Fruit fly (Drosophila melanogaster) whole organism, embryonic: ENCODE results near the gene CG43999.

Source experiments
- CG1024 ChIP-seq: fragments of 200-800 bp; sonication (Bioruptor generic); IDR thresholded peaks from 2 replicates; pipeline ENCODE4 v1.3.6; 2022; ENCODE audit warnings: missing biosample characterization, missing genetic modification characterization
- CG12104 ChIP-seq: fragments of 200-800 bp; sonication (Bioruptor generic); optimal IDR thresholded peaks from 3 replicates; lab custom pipeline; 2016; ENCODE audit warnings: missing biosample characterization, missing genetic modification characterization
- CG2116 ChIP-seq: fragments of 200-800 bp; sonication (Bioruptor generic); optimal IDR thresholded peaks from 3 replicates; lab custom pipeline; 2018; ENCODE audit warnings: missing biosample characterization, mild to moderate bottlenecking, missing genetic modification characterization
- HLH4C ChIP-seq: fragments of 200-800 bp; sonication (Bioruptor generic); IDR thresholded peaks from 3 replicates; pipeline ENCODE4 v1.3.6; 2022; ENCODE audit warnings: missing biosample characterization, missing genetic modification characterization; ENCODE audit not compliant: partially characterized antibody
- Tbp ChIP-seq: fragments of >200 bp; optimal IDR thresholded peaks from 2 replicates; lab custom pipeline; 2018; ENCODE audit warnings: missing biosample characterization, missing genetic modification characterization
- ci ChIP-seq: fragments of 200-800 bp; sonication (Bioruptor generic); IDR thresholded peaks from 3 replicates; pipeline ENCODE4 v1.3.6; 2022; ENCODE audit warnings: missing biosample characterization, missing genetic modification characterization
- croc ChIP-seq: fragments of 200-800 bp; sonication (Bioruptor generic); conservative IDR thresholded peaks from 3 replicates; pipeline ENCODE4 v1.3.6; 2022; ENCODE audit warnings: missing biosample characterization, missing genetic modification characterization
- crp ChIP-seq, 2 experiments: fragments of 200-800 bp; sonication (Bioruptor generic); optimal IDR thresholded peaks; 2 replicates in 1 of 2; 3 replicates in 1 of 2; lab custom pipeline; 2017; ENCODE audit warnings: missing biosample characterization in 2 of 2, missing genetic modification characterization in 2 of 2, mild to moderate bottlenecking in 1 of 2, moderate library complexity in 1 of 2
- psq ChIP-seq: fragments of 200-800 bp; sonication (Bioruptor generic); optimal IDR thresholded peaks from 2 replicates; lab custom pipeline; 2017; ENCODE audit warnings: missing biosample characterization, missing genetic modification characterization
- zen2 ChIP-seq: fragments of 200-800 bp; sonication (Bioruptor generic); IDR thresholded peaks from 3 replicates; pipeline ENCODE4 v1.3.6; 2022; ENCODE audit warnings: missing biosample characterization, missing genetic modification characterization; ENCODE audit not compliant: partially characterized antibody

dm6 chr3R:23893460-23893859 lies 35.3 kb downstream of the CG43999 start, which contains the start of gene tbrd-1:
- TF ChIP-seq Tbp (GFP tag; lab: Kevin White, UChicago), result no peak
- TF ChIP-seq CG1024, result no peak
- no peak for TF ChIP-seq HLH4C (GFP tag; lab: Robert Waterston, UW)
- TF ChIP-seq CG12104 (GFP tag; lab: Kevin White, UChicago), result no peak
- no peak for TF ChIP-seq croc (GFP tag; lab: Robert Waterston, UW)
- no peak for TF ChIP-seq CG2116 (GFP tag; lab: Kevin White, UChicago)
- no peak for TF ChIP-seq zen2
- no peak for TF ChIP-seq ci (GFP tag; lab: Robert Waterston, UW)
- no peak for TF ChIP-seq psq (GFP tag; lab: Kevin White, UChicago)
- no peak for TF ChIP-seq crp (GFP tag; optimal IDR thresholded peaks at IDR 0.05; lab: Kevin White, UChicago)
